Worm (Caenorhabditis elegans) whole organism, L4 larva: ENCODE data around the gene F13B12.1.

ENCODE experiments used
- F44E2.7 ChIP-seq: fragments of 200-800 bp; sonication (Bioruptor generic); IDR thresholded peaks from 2 replicates; pipeline ENCODE4 v2.1.2; 2022; ENCODE audit warnings: missing genetic modification characterization, missing compliant biosample characterization
- F49E8.2 ChIP-seq: sonication (generic microtip); optimal IDR thresholded peaks from 2 replicates; lab custom pipeline; 2016; ENCODE audit warnings: missing compliant biosample characterization, mild to moderate bottlenecking, missing genetic modification characterization, borderline replicate concordance
- R02D3.7 ChIP-seq: fragments of 150-350 bp; sonication (generic microtip); optimal IDR thresholded peaks from 3 replicates; lab custom pipeline; 2014; ENCODE audit warnings: missing biosample characterization, missing genetic modification characterization
- Y105C5A.15 ChIP-seq: fragments of 200-800 bp; sonication (Bioruptor generic); IDR thresholded peaks from 2 replicates; pipeline ENCODE4 v1.3.6; 2022; ENCODE audit warnings: missing genetic modification characterization, missing compliant biosample characterization
- Y48G9A.11 ChIP-seq: fragments of 200-800 bp; sonication (Bioruptor generic); IDR thresholded peaks from 2 replicates; pipeline ENCODE4 v1.3.6; 2022; ENCODE audit warnings: missing genetic modification reagents, missing genetic modification characterization, missing compliant biosample characterization
- aha-1 ChIP-seq: fragments of 150-350 bp; peaks from one replicate; lab custom pipeline; 2014; ENCODE audit warnings: missing biosample characterization, missing genetic modification characterization
- aly-2 ChIP-seq: sonication (generic microtip); optimal IDR thresholded peaks from 2 replicates; lab custom pipeline; 2018; ENCODE audit warnings: missing biosample characterization, missing genetic modification characterization
- arid-1 ChIP-seq: fragments of 200-800 bp; sonication (Bioruptor generic); conservative IDR thresholded peaks from 2 replicates; pipeline ENCODE4 v1.3.6; 2022; ENCODE audit warnings: missing genetic modification reagents, missing genetic modification characterization, missing compliant biosample characterization
- ceh-62 ChIP-seq: sonication (generic microtip); optimal IDR thresholded peaks from 2 replicates; lab custom pipeline; 2017; ENCODE audit warnings: missing biosample characterization, missing genetic modification characterization
- ceh-82 ChIP-seq: sonication (generic microtip); optimal IDR thresholded peaks from 2 replicates; lab custom pipeline; 2017; ENCODE audit warnings: missing biosample characterization, missing genetic modification characterization
- cey-2 ChIP-seq: sonication (generic microtip); optimal IDR thresholded peaks from 3 replicates; lab custom pipeline; 2017; ENCODE audit warnings: missing genetic modification characterization, mild to moderate bottlenecking, missing compliant biosample characterization, antibody characterized with exemption, borderline replicate concordance; ENCODE audit not compliant: insufficient read depth
- ctbp-1 ChIP-seq: fragments of 200-800 bp; sonication (Bioruptor generic); IDR thresholded peaks from 2 replicates; pipeline ENCODE4 v1.3.6; 2022; ENCODE audit warnings: missing genetic modification reagents, missing genetic modification characterization, missing compliant biosample characterization
- daf-16 ChIP-seq, 3 experiments: sonication (generic microtip); optimal IDR thresholded peaks; 2 replicates each; lab custom pipeline; 2016 to 2017; ENCODE audit warnings: missing genetic modification characterization in 3 of 3, missing genetic modification reagents in 3 of 3, mild to moderate bottlenecking in 2 of 3, missing compliant biosample characterization in 2 of 3, missing biosample characterization in 1 of 3, moderate library complexity in 1 of 3
- dmd-6 ChIP-seq: fragments of 200-800 bp; sonication (Bioruptor generic); IDR thresholded peaks from 2 replicates; pipeline ENCODE4 v1.3.6; 2022; ENCODE audit warnings: missing genetic modification reagents, missing genetic modification characterization, missing compliant biosample characterization
- dve-1 ChIP-seq: sonication (generic microtip); optimal IDR thresholded peaks from 2 replicates; lab custom pipeline; 2017; ENCODE audit warnings: antibody characterized with exemption, mild to moderate bottlenecking, missing genetic modification characterization, missing compliant biosample characterization; ENCODE audit not compliant: insufficient read depth
- egl-27 ChIP-seq: sonication (generic microtip); optimal IDR thresholded peaks from 3 replicates; lab custom pipeline; 2017; ENCODE audit warnings: missing biosample characterization, missing genetic modification reagents, missing genetic modification characterization
- egl-43 ChIP-seq: fragments of 200-800 bp; sonication (Bioruptor generic); IDR thresholded peaks from 2 replicates; pipeline ENCODE4 v1.3.6; 2022; ENCODE audit warnings: missing genetic modification reagents, missing genetic modification characterization, missing compliant biosample characterization
- fos-1 ChIP-seq: fragments of 150-350 bp; optimal IDR thresholded peaks from 2 replicates; lab custom pipeline; 2014; ENCODE audit warnings: missing biosample characterization, missing genetic modification characterization
- hif-1 ChIP-seq, 2 experiments: sonication (generic microtip); optimal IDR thresholded peaks; 2 replicates each; lab custom pipeline; 2016 to 2017; ENCODE audit warnings: missing compliant biosample characterization in 2 of 2, missing genetic modification characterization in 2 of 2, missing genetic modification reagents in 2 of 2, missing genotype in 2 of 2, mild to moderate bottlenecking in 1 of 2
- hlh-30 ChIP-seq: sonication (generic microtip); optimal IDR thresholded peaks from 2 replicates; lab custom pipeline; 2017; ENCODE audit warnings: antibody characterized with exemption, mild to moderate bottlenecking, missing genetic modification characterization, missing compliant biosample characterization; ENCODE audit not compliant: insufficient read depth
- lim-7 ChIP-seq: fragments of 200-800 bp; sonication (Bioruptor generic); IDR thresholded peaks from 2 replicates; pipeline ENCODE4 v1.3.6; 2022; ENCODE audit warnings: missing genetic modification characterization, missing compliant biosample characterization
- lir-3 ChIP-seq: sonication (generic microtip); optimal IDR thresholded peaks from 2 replicates; lab custom pipeline; 2016; ENCODE audit warnings: mild to moderate bottlenecking, missing genetic modification characterization, missing compliant biosample characterization
- mdt-29 ChIP-seq: fragments of 200-800 bp; sonication (Bioruptor generic); IDR thresholded peaks from 2 replicates; pipeline ENCODE4 v1.3.6; 2022; ENCODE audit warnings: missing genetic modification reagents, missing genetic modification characterization, missing compliant biosample characterization
- mep-1 ChIP-seq: fragments of 150-350 bp; sonication (generic microtip); optimal IDR thresholded peaks from 3 replicates; lab custom pipeline; 2014; ENCODE audit warnings: missing biosample characterization, missing genetic modification characterization
- mes-2 ChIP-seq: sonication (generic microtip); optimal IDR thresholded peaks from 2 replicates; lab custom pipeline; 2016; ENCODE audit warnings: missing genotype, mild to moderate bottlenecking, missing genetic modification characterization, missing compliant biosample characterization; ENCODE audit not compliant: poor library complexity, severe bottlenecking
- mxl-2 ChIP-seq: fragments of 200-800 bp; sonication (Bioruptor generic); conservative IDR thresholded peaks from 2 replicates; pipeline ENCODE4 v1.3.6; 2022; ENCODE audit warnings: missing genetic modification reagents, missing genetic modification characterization, missing compliant biosample characterization
- nhr-11 ChIP-seq: fragments of 150-350 bp; optimal IDR thresholded peaks from 2 replicates; lab custom pipeline; 2014; ENCODE audit warnings: missing biosample characterization, missing genetic modification characterization
- nhr-237 ChIP-seq: sonication (generic microtip); optimal IDR thresholded peaks from 2 replicates; lab custom pipeline; 2017; ENCODE audit warnings: missing biosample characterization, missing genetic modification characterization
- nhr-48 ChIP-seq: sonication (generic microtip); optimal IDR thresholded peaks from 2 replicates; lab custom pipeline; 2016; ENCODE audit warnings: mild to moderate bottlenecking, missing genetic modification characterization, missing compliant biosample characterization
- nhr-6 ChIP-seq: fragments of 150-350 bp; optimal IDR thresholded peaks from 2 replicates; lab custom pipeline; 2014; ENCODE audit warnings: missing biosample characterization, missing genetic modification characterization
- pqm-1 ChIP-seq: sonication (generic microtip); optimal IDR thresholded peaks from 2 replicates; lab custom pipeline; 2017; ENCODE audit warnings: missing biosample characterization, missing genetic modification characterization
- rbr-2 ChIP-seq: sonication (generic microtip); optimal IDR thresholded peaks from 2 replicates; lab custom pipeline; 2016; ENCODE audit warnings: missing genotype, missing genetic modification characterization, missing compliant biosample characterization
- skn-1 ChIP-seq: fragments of 150-350 bp; optimal IDR thresholded peaks from 2 replicates; lab custom pipeline; 2014; ENCODE audit warnings: missing biosample characterization, missing genetic modification characterization
- snpc-1.2 ChIP-seq: fragments of 200-800 bp; sonication (Bioruptor generic); IDR thresholded peaks from 2 replicates; pipeline ENCODE4 v1.3.6; 2022; ENCODE audit warnings: missing genetic modification reagents, missing genetic modification characterization, missing compliant biosample characterization
- spr-3 ChIP-seq: fragments of 200-800 bp; sonication (Bioruptor generic); optimal IDR thresholded peaks from 2 replicates; lab custom pipeline; 2018; ENCODE audit warnings: mild to moderate bottlenecking, missing genetic modification characterization, missing compliant biosample characterization
- unc-130 ChIP-seq: sonication (generic microtip); optimal IDR thresholded peaks from 2 replicates; lab custom pipeline; 2016; ENCODE audit warnings: missing genetic modification reagents, missing genetic modification characterization, missing compliant biosample characterization
- unc-62 ChIP-seq, 3 experiments: fragments of 150-350 bp in 1 of 3; sonication (generic microtip); optimal IDR thresholded peaks in 2 of 3; peaks in 1 of 3; 1 replicate in 1 of 3; 2 replicates in 2 of 3; lab custom pipeline; 2014 to 2017; ENCODE audit warnings: missing biosample characterization in 3 of 3, missing genetic modification characterization in 3 of 3, missing genetic modification reagents in 3 of 3, missing genotype in 1 of 3
- vab-7 ChIP-seq: fragments of 200-800 bp; sonication (Bioruptor generic); IDR thresholded peaks from 2 replicates; pipeline ENCODE4 v1.3.6; 2022; ENCODE audit warnings: missing genetic modification reagents, missing genetic modification characterization, missing compliant biosample characterization
- zag-1 ChIP-seq: fragments of 150-350 bp; optimal IDR thresholded peaks from 2 replicates; lab custom pipeline; 2014; ENCODE audit warnings: missing biosample characterization, missing genetic modification characterization
- zfp-2 ChIP-seq: sonication (generic microtip); optimal IDR thresholded peaks from 2 replicates; lab custom pipeline; 2016; ENCODE audit warnings: mild to moderate bottlenecking, missing genetic modification characterization, missing compliant biosample characterization
- zip-11 ChIP-seq: fragments of 200-800 bp; sonication (Bioruptor generic); IDR thresholded peaks from 2 replicates; pipeline ENCODE4 v1.3.6; 2022; ENCODE audit warnings: missing genetic modification characterization, missing compliant biosample characterization
- ztf-11 ChIP-seq: fragments of 150-350 bp; optimal IDR thresholded peaks from 2 replicates; lab custom pipeline; 2014; ENCODE audit warnings: missing biosample characterization, missing genetic modification characterization
- ztf-7 ChIP-seq: fragments of 150-350 bp; optimal IDR thresholded peaks from 2 replicates; lab custom pipeline; 2014; ENCODE audit warnings: missing biosample characterization, missing genetic modification characterization

The F13B12.1 gene

ce11 chrIV:10388263-10388662 is 36.2 kb downstream of the F13B12.1 start, which contains the start of gene R10H10.3 (continued):
- no peak for TF ChIP-seq egl-43
- peak; percentile 97 for TF ChIP-seq pqm-1 (tag; lab: Kevin White, UChicago)
- no peak for TF ChIP-seq ztf-11 (tag; lab: Kevin White, UChicago)
- no peak for TF ChIP-seq Y105C5A.15 (GFP tag; lab: Robert Waterston, UW)
- TF ChIP-seq ztf-7 (tag; lab: Kevin White, UChicago), result no peak
- TF ChIP-seq nhr-237, result no peak
- no peak for TF ChIP-seq hlh-30 (tag; lab: Kevin White, UChicago)
- TF ChIP-seq vab-7 (GFP tag; lab: Robert Waterston, UW), result no peak
- TF ChIP-seq mep-1, result no peak
- TF ChIP-seq zag-1 (tag; lab: Kevin White, UChicago), result no peak
- no peak for TF ChIP-seq ceh-82 (tag; lab: Kevin White, UChicago)
- TF ChIP-seq ctbp-1 (GFP tag; lab: Robert Waterston, UW), result no peak
- TF ChIP-seq egl-27, result no peak
- no peak for TF ChIP-seq zip-11
- TF ChIP-seq nhr-48 (tag; lab: Kevin White, UChicago), result no peak
- TF ChIP-seq daf-16 (GFP tag; optimal IDR thresholded peaks at IDR 0.05; lab: Kevin White, UChicago), result no peak
- TF ChIP-seq daf-16 (tag; optimal IDR thresholded peaks at IDR 0.05; lab: Kevin White, UChicago), result peak; percentile 26
- no peak for TF ChIP-seq snpc-1.2 (GFP tag; lab: Robert Waterston, UW)
- no peak for TF ChIP-seq lir-3 (tag; lab: Kevin White, UChicago)

- TF ChIP-seq arid-1 (GFP tag; lab: Robert Waterston, UW), result 0 out of 2 replicates have a peak, but pooled peaks have one; percentile 22
- TF ChIP-seq F49E8.2 (tag; lab: Kevin White, UChicago), result peak; percentile 0
- TF ChIP-seq mdt-29 (GFP tag; lab: Robert Waterston, UW), result no peak
- TF ChIP-seq, all 104 proteins: peak for 2
Observed at ce11 chrIV:10387113-10387512, 37.3 kb downstream of the F13B12.1 start, which contains the start of gene nfu-1. Gene nfu-1, plus strand, starts transcription at chrIV:10387413.

- TF ChIP-seq aha-1 (peak; percentile 98), dmd-6 (GFP tag; lab: Robert Waterston, UW) (no peak), rbr-2 (no peak)
Observed at ce11 chrIV:10382894-10383293, 41.5 kb downstream of the F13B12.1 start.

DNA sequence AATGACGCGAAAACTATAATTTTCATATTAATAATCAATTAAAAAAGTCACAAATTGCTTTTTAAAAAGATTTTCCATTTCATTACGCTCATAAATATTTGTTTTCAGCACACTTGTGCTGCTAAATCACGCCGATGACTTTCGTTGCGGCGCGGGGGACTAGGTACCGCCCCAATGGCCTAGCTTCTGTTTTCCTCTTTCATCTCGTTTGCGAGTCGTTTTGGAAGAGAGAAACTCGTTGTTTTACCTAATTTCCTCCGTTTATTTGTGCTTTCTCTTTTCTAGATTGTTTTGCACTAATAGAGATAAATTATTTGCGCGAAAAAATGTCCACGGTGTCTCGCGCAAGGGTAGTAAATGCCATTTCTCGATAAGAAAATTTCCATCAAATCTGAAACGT is 43.4 kb downstream of the F13B12.1 start:
- peak; percentile 32 for TF ChIP-seq aly-2 (tag; lab: Kevin White, UChicago)
- TF ChIP-seq ztf-7 (tag; lab: Kevin White, UChicago), result no peak
- TF ChIP-seq nhr-11 (tag; lab: Kevin White, UChicago), result no peak
- TF ChIP-seq unc-130, result peak; percentile 3
- 0 out of 2 replicates have a peak, but pooled peaks have one; percentile 12 for TF ChIP-seq Y48G9A.11 (GFP tag; lab: Robert Waterston, UW)
- no peak for TF ChIP-seq cey-2 (tag; lab: Kevin White, UChicago)
- peak; percentile 52 for TF ChIP-seq mes-2 (tag; lab: Kevin White, UChicago)
- TF ChIP-seq, all 104 proteins: peak for 4

ce11 chrIV:10380626-10381025 is 43.8 kb downstream of the F13B12.1 start:
- no peak for TF ChIP-seq nhr-6
- TF ChIP-seq hif-1 (tag; optimal IDR thresholded peaks at IDR 0.05; lab: Kevin White, UChicago), result peak in 1 of 2 experiments; percentile 52
- TF ChIP-seq ceh-62 (tag; lab: Kevin White, UChicago), result no peak
- TF ChIP-seq spr-3 (GFP tag; lab: Kevin White, UChicago), result no peak
- no peak for TF ChIP-seq cey-2 (tag; lab: Kevin White, UChicago)
- peak; percentile 16 for TF ChIP-seq nhr-11 (tag; lab: Kevin White, UChicago)
- TF ChIP-seq lim-7 (GFP tag; lab: Robert Waterston, UW), result no peak
- no peak for TF ChIP-seq R02D3.7
- no peak for TF ChIP-seq skn-1 (tag; lab: Kevin White, UChicago)
- peak in 1 of 2 experiments; percentile 96 for TF ChIP-seq unc-62 (GFP tag; optimal IDR thresholded peaks at IDR 0.05 in 1 of 2; lab: Kevin White, UChicago)
- TF ChIP-seq unc-62 (tag; optimal IDR thresholded peaks at IDR 0.05; lab: Kevin White, UChicago), result no peak
- no peak for TF ChIP-seq mxl-2
- TF ChIP-seq egl-43, result peak; percentile 48; the same call in 1 of the 2 replicates
- TF ChIP-seq mep-1, result peak; percentile 51
- peak; percentile 67 for TF ChIP-seq dve-1 (tag; lab: Kevin White, UChicago)
- no peak for TF ChIP-seq F44E2.7
- TF ChIP-seq zfp-2, result no peak
- no peak for TF ChIP-seq fos-1 (tag; lab: Kevin White, UChicago)
